Fruit fly (Drosophila melanogaster) whole organism, embryonic: Measurements from ENCODE around the gene CG13131.

Experiments
- Bteb2 ChIP-seq: fragments of 200-800 bp; sonication (Bioruptor generic); optimal IDR thresholded peaks from 2 replicates; lab custom pipeline; 2016; ENCODE audit warnings: missing biosample characterization, missing genetic modification characterization
- CG10654 ChIP-seq: fragments of 200-800 bp; sonication (Bioruptor generic); optimal IDR thresholded peaks from 2 replicates; lab custom pipeline; 2016; ENCODE audit warnings: missing biosample characterization, missing genetic modification characterization
- CG11085 ChIP-seq: fragments of 200-800 bp; sonication (Bioruptor generic); IDR thresholded peaks from 2 replicates; pipeline ENCODE4 v1.3.6; 2022; ENCODE audit warnings: missing biosample characterization, missing genetic modification characterization
- CG11456 ChIP-seq: fragments of 200-800 bp; sonication (Bioruptor generic); IDR thresholded peaks from 3 replicates; pipeline ENCODE4 v1.3.6; 2022; ENCODE audit warnings: missing biosample characterization, missing genetic modification characterization
- CG11560 ChIP-seq: fragments of 200-800 bp; sonication (Bioruptor generic); IDR thresholded peaks from 3 replicates; pipeline ENCODE4 v1.3.6; 2022; ENCODE audit warnings: missing biosample characterization, missing genetic modification characterization
- CG14050 ChIP-seq: fragments of 200-800 bp; sonication (Bioruptor generic); IDR thresholded peaks from 3 replicates; pipeline ENCODE4 v1.3.6; 2022; ENCODE audit warnings: missing biosample characterization, missing genetic modification characterization
- CG15479 ChIP-seq: fragments of 200-800 bp; sonication (Bioruptor generic); optimal IDR thresholded peaks from 3 replicates; lab custom pipeline; 2019; ENCODE audit warnings: missing biosample characterization, mild to moderate bottlenecking, missing genetic modification characterization, moderate library complexity
- CG1603 ChIP-seq: fragments of 200-800 bp; sonication (Bioruptor generic); optimal IDR thresholded peaks from 2 replicates; lab custom pipeline; 2019; ENCODE audit warnings: missing biosample characterization, mild to moderate bottlenecking, missing genetic modification characterization, moderate library complexity
- CG16863 ChIP-seq: fragments of 200-800 bp; sonication (Bioruptor generic); optimal IDR thresholded peaks from 3 replicates; lab custom pipeline; 2016; ENCODE audit warnings: missing biosample characterization, missing genetic modification characterization
- CG18476 ChIP-seq: fragments of 200-800 bp; sonication (Bioruptor generic); optimal IDR thresholded peaks from 2 replicates; lab custom pipeline; 2016; ENCODE audit warnings: missing biosample characterization, mild to moderate bottlenecking, missing genetic modification characterization
- CG2202 ChIP-seq: fragments of 200-800 bp; sonication (Bioruptor generic); optimal IDR thresholded peaks from 2 replicates; lab custom pipeline; 2018; ENCODE audit warnings: missing biosample characterization, mild to moderate bottlenecking, missing genetic modification characterization
- CG3281 ChIP-seq: fragments of 200-800 bp; sonication (Bioruptor generic); optimal IDR thresholded peaks from 3 replicates; lab custom pipeline; 2017; ENCODE audit warnings: missing biosample characterization, mild to moderate bottlenecking, missing genetic modification characterization
- CG3847 ChIP-seq: fragments of 200-800 bp; sonication (Bioruptor generic); IDR thresholded peaks from 2 replicates; pipeline ENCODE4 v1.3.6; 2022; ENCODE audit warnings: missing biosample characterization, missing genetic modification characterization
- CG4360 ChIP-seq: fragments of 200-800 bp; sonication (Bioruptor generic); IDR thresholded peaks from 2 replicates; pipeline ENCODE4 v1.3.6; 2022; ENCODE audit warnings: missing biosample characterization, missing genetic modification characterization
- CG43689 ChIP-seq: fragments of 200-800 bp; sonication (Bioruptor generic); IDR thresholded peaks from 2 replicates; pipeline ENCODE4 v1.3.6; 2022; ENCODE audit warnings: missing biosample characterization, missing genetic modification characterization
- CG6654 ChIP-seq: fragments of 200-800 bp; sonication (Bioruptor generic); optimal IDR thresholded peaks from 2 replicates; lab custom pipeline; 2017; ENCODE audit warnings: missing biosample characterization, mild to moderate bottlenecking, missing genetic modification characterization
- CG6765 ChIP-seq: fragments of 200-800 bp; sonication (Bioruptor generic); optimal IDR thresholded peaks from 3 replicates; lab custom pipeline; 2017; ENCODE audit warnings: missing biosample characterization, mild to moderate bottlenecking, missing genetic modification characterization
- CG7357 ChIP-seq: fragments of 200-800 bp; sonication (Bioruptor generic); IDR thresholded peaks from 3 replicates; pipeline ENCODE4 v1.3.6; 2022; ENCODE audit warnings: missing biosample characterization, missing genetic modification characterization
- CG7786 ChIP-seq: fragments of 200-800 bp; sonication (Bioruptor generic); optimal IDR thresholded peaks from 2 replicates; lab custom pipeline; 2016; ENCODE audit warnings: missing biosample characterization, missing genetic modification characterization
- CG7928 ChIP-seq: fragments of 200-800 bp; sonication (Bioruptor generic); optimal IDR thresholded peaks from 2 replicates; lab custom pipeline; 2017; ENCODE audit warnings: missing biosample characterization, mild to moderate bottlenecking, missing genetic modification characterization
- CG8359 ChIP-seq: fragments of 200-800 bp; sonication (Bioruptor generic); optimal IDR thresholded peaks from 2 replicates; lab custom pipeline; 2017; ENCODE audit warnings: missing biosample characterization, mild to moderate bottlenecking, missing genetic modification characterization, borderline replicate concordance
- CG8944 ChIP-seq: fragments of 200-800 bp; sonication (Bioruptor generic); optimal IDR thresholded peaks from 3 replicates; lab custom pipeline; 2016; ENCODE audit warnings: missing biosample characterization, missing genetic modification characterization
- CG9437 ChIP-seq: fragments of 200-800 bp; sonication (Bioruptor generic); optimal IDR thresholded peaks from 2 replicates; lab custom pipeline; 2018; ENCODE audit warnings: missing biosample characterization, mild to moderate bottlenecking, missing genetic modification characterization
- CrebB ChIP-seq: fragments of 200-800 bp; sonication (Bioruptor generic); optimal IDR thresholded peaks from 3 replicates; lab custom pipeline; 2018; ENCODE audit warnings: missing biosample characterization, mild to moderate bottlenecking, missing genetic modification characterization
- Dip3 ChIP-seq: fragments of 200-800 bp; sonication (Bioruptor generic); optimal IDR thresholded peaks from 3 replicates; lab custom pipeline; 2016; ENCODE audit warnings: missing biosample characterization, missing genetic modification characterization
- HLH4C ChIP-seq: fragments of 200-800 bp; sonication (Bioruptor generic); IDR thresholded peaks from 3 replicates; pipeline ENCODE4 v1.3.6; 2022; ENCODE audit warnings: missing biosample characterization, missing genetic modification characterization; ENCODE audit not compliant: partially characterized antibody
- Hand ChIP-seq: fragments of 200-800 bp; sonication (Bioruptor generic); optimal IDR thresholded peaks from 2 replicates; lab custom pipeline; 2017; ENCODE audit warnings: mild to moderate bottlenecking, missing biosample characterization, missing genetic modification reagents, missing genetic modification characterization
- Mad ChIP-seq: fragments of 200-800 bp; sonication (Bioruptor generic); optimal IDR thresholded peaks from 2 replicates; lab custom pipeline; 2016; ENCODE audit warnings: missing biosample characterization, missing genetic modification characterization
- NC2α ChIP-seq: fragments of 200-800 bp; sonication (Bioruptor generic); optimal IDR thresholded peaks from 2 replicates; lab custom pipeline; 2016; ENCODE audit warnings: missing biosample characterization, missing genetic modification characterization
- Nf-YB ChIP-seq: fragments of 200-800 bp; sonication (Bioruptor generic); optimal IDR thresholded peaks from 3 replicates; lab custom pipeline; 2019; ENCODE audit warnings: missing biosample characterization, mild to moderate bottlenecking, missing genetic modification characterization, moderate library complexity
- Scr ChIP-seq: fragments of 200-800 bp; sonication (Bioruptor generic); IDR thresholded peaks from 2 replicates; pipeline ENCODE4 v1.3.6; 2022; ENCODE audit warnings: missing biosample characterization, missing genetic modification characterization; ENCODE audit not compliant: partially characterized antibody
- Sin3A ChIP-seq: fragments of >200 bp; optimal IDR thresholded peaks from 2 replicates; lab custom pipeline; 2018
- Six4 ChIP-seq: fragments of 200-800 bp; sonication (Bioruptor generic); optimal IDR thresholded peaks from 2 replicates; lab custom pipeline; 2016; ENCODE audit warnings: missing biosample characterization, missing genetic modification characterization
- Trl ChIP-seq, 3 experiments: fragments of >200 bp in 2 of 3; fragments of 200-800 bp in 1 of 3; sonication (Bioruptor generic) in 1 of 3; optimal IDR thresholded peaks; 2 replicates in 1 of 3; 3 replicates in 2 of 3; lab custom pipeline; 2016 to 2017; ENCODE audit warnings: missing biosample characterization in 1 of 3, missing genetic modification characterization in 1 of 3
- chm ChIP-seq: fragments of 200-800 bp; sonication (Bioruptor generic); IDR thresholded peaks from 2 replicates; pipeline ENCODE4 v1.3.6; 2022; ENCODE audit warnings: missing biosample characterization, missing genetic modification characterization
- ci ChIP-seq: fragments of 200-800 bp; sonication (Bioruptor generic); IDR thresholded peaks from 3 replicates; pipeline ENCODE4 v1.3.6; 2022; ENCODE audit warnings: missing biosample characterization, missing genetic modification characterization
- dm ChIP-seq: fragments of 200-800 bp; sonication (Bioruptor generic); optimal IDR thresholded peaks from 3 replicates; lab custom pipeline; 2016; ENCODE audit warnings: missing biosample characterization, missing genetic modification characterization
- dpn ChIP-seq, 2 experiments: fragments of 200-800 bp; sonication (Bioruptor generic); optimal IDR thresholded peaks; 3 replicates each; lab custom pipeline; 2016; ENCODE audit warnings: missing biosample characterization in 2 of 2, missing genetic modification characterization in 2 of 2
- gcm2 ChIP-seq: fragments of 200-800 bp; sonication (Bioruptor generic); optimal IDR thresholded peaks from 2 replicates; lab custom pipeline; 2016; ENCODE audit warnings: missing biosample characterization, missing genetic modification characterization
- gsb ChIP-seq: fragments of 200-800 bp; sonication (Bioruptor generic); IDR thresholded peaks from 2 replicates; pipeline ENCODE4 v1.3.6; 2022; ENCODE audit warnings: missing biosample characterization, missing genetic modification characterization
- hb ChIP-seq: fragments of 200-800 bp; sonication (Bioruptor generic); IDR thresholded peaks from 3 replicates; pipeline ENCODE4 v1.3.6; 2022; ENCODE audit warnings: missing biosample characterization, missing genetic modification characterization; ENCODE audit not compliant: partially characterized antibody
- lab ChIP-seq: fragments of 200-800 bp; sonication (Bioruptor generic); optimal IDR thresholded peaks from 3 replicates; lab custom pipeline; 2017; ENCODE audit warnings: missing biosample characterization, missing genetic modification characterization, mild to moderate bottlenecking, moderate library complexity, missing genetic modification reagents
- nau ChIP-seq: fragments of 200-800 bp; sonication (Bioruptor generic); optimal IDR thresholded peaks from 3 replicates; lab custom pipeline; 2017; ENCODE audit warnings: missing biosample characterization, mild to moderate bottlenecking, missing genetic modification characterization, missing genetic modification reagents
- pan ChIP-seq, 4 experiments: fragments of >200 bp in 3 of 4; fragments of 200-800 bp in 1 of 4; sonication (Bioruptor generic) in 1 of 4; optimal IDR thresholded peaks in 3 of 4; IDR thresholded peaks in 1 of 4; 2 replicates each; pipeline versions ENCODE4 v1.3.6 to Lab custom; 2017 to 2022; ENCODE audit warnings: missing biosample characterization in 2 of 4, missing genetic modification characterization in 2 of 4, mixed read lengths in 1 of 4
- psq ChIP-seq: fragments of 200-800 bp; sonication (Bioruptor generic); optimal IDR thresholded peaks from 2 replicates; lab custom pipeline; 2017; ENCODE audit warnings: missing biosample characterization, missing genetic modification characterization
- pum ChIP-seq: fragments of 200-800 bp; sonication (Bioruptor generic); optimal IDR thresholded peaks from 2 replicates; lab custom pipeline; 2016; ENCODE audit warnings: missing biosample characterization, missing genetic modification characterization
- sens ChIP-seq: fragments of 200-800 bp; sonication (Bioruptor generic); peaks from one replicate; lab custom pipeline; 2016; ENCODE audit warnings: missing biosample characterization, missing genetic modification characterization
- sisA ChIP-seq: fragments of 200-800 bp; sonication (Bioruptor generic); IDR thresholded peaks from 2 replicates; pipeline ENCODE4 v1.3.6; 2022; ENCODE audit warnings: missing biosample characterization, missing genetic modification characterization
- unc-4 ChIP-seq: fragments of 200-800 bp; sonication (Bioruptor generic); IDR thresholded peaks from 2 replicates; pipeline ENCODE4 v1.3.6; 2022; ENCODE audit warnings: missing biosample characterization, missing genetic modification characterization; ENCODE audit not compliant: partially characterized antibody
- wdn ChIP-seq: fragments of 200-800 bp; sonication (Bioruptor generic); IDR thresholded peaks from 2 replicates; pipeline ENCODE4 v1.3.6; 2022; ENCODE audit warnings: missing biosample characterization, missing genetic modification characterization
- yki ChIP-seq: fragments of >200 bp; optimal IDR thresholded peaks from 3 replicates; lab custom pipeline; 2018

The CG13131 gene

DNA sequence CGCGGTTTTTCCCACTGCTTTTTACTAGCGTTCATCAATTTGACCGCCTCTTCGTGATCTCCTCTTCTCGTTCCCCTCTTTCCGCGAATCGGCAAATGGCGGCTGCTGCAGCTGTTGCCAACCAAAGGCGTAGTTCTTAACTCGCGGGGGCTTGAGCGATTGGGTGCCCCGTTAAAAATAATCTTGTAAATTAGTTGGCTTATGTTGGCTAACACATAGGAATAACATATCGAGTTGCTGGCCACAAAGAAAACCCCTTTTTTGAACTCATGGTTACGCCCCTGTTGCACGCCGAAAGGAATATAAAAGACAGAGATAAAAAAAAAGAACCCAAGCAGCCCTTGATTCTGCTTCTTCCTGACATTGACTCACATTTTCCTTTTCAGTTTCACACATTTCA lies 40.0 kb upstream of the CG13131 start (continued):
- TF ChIP-seq CG43689 (GFP tag; lab: Robert Waterston, UW) (no peak), CG10654 (GFP tag; lab: Kevin White, UChicago) (peak; percentile 56), CG7357 (GFP tag; lab: Robert Waterston, UW) (peak; percentile 64; the same call in 1 of the 3 replicates), ci (peak; percentile 94), Bteb2 (peak; percentile 6), pan (optimal IDR thresholded peaks at IDR 0.05; lab: Kevin White, UChicago) (no peak), pan (GFP tag; optimal IDR thresholded peaks at IDR 0.05 in 1 of 2, IDR thresholded peaks at IDR 0.05 in 1 of 2) (peak in 1 of 2 experiments; percentile 71), CG11456 (GFP tag; lab: Robert Waterston, UW) (peak; percentile 72), HLH4C (GFP tag; lab: Robert Waterston, UW) (no peak), wdn (GFP tag; lab: Robert Waterston, UW) (0 out of 2 replicates have a peak, but pooled peaks have one; percentile 34), yki (no peak), gsb (GFP tag; lab: Robert Waterston, UW) (no peak), CG11085 (GFP tag; lab: Robert Waterston, UW) (peak; percentile 50), CG2202 (tag; lab: Kevin White, UChicago) (peak; percentile 63), CG8944 (peak; percentile 71), CG7928 (GFP tag; lab: Kevin White, UChicago) (no peak), CG1603 (tag; lab: Kevin White, UChicago) (peak; percentile 87), CG7786 (GFP tag; lab: Kevin White, UChicago) (peak; percentile 63), sens (peak; percentile 96), pum (GFP tag; lab: Kevin White, UChicago) (peak; percentile 71), Scr (GFP tag; lab: Robert Waterston, UW) (no peak), psq (GFP tag; lab: Kevin White, UChicago) (peak; percentile 53), CG4360 (peak; percentile 51), unc-4 (GFP tag; lab: Robert Waterston, UW) (no peak), CG15479 (GFP tag; lab: Kevin White, UChicago) (no peak), dpn (GFP tag; optimal IDR thresholded peaks at IDR 0.05; lab: Kevin White, UChicago) (peak; percentile 62 to 75), CrebB (tag; lab: Kevin White, UChicago) (no peak), CG18476 (GFP tag; lab: Kevin White, UChicago) (peak; percentile 22), gcm2 (no peak), Mad (GFP tag; lab: Kevin White, UChicago) (no peak), CG6765 (GFP tag; lab: Kevin White, UChicago) (no peak), sisA (GFP tag; lab: Robert Waterston, UW) (peak; percentile 80), dm (GFP tag; lab: Kevin White, UChicago) (no peak), Hand (GFP tag; lab: Kevin White, UChicago) (no peak), Sin3A (lab: Kevin White, UChicago) (no peak), CG11560 (tag; lab: Robert Waterston, UW) (0 out of 3 replicates have a peak, but pooled peaks have one; percentile 40), CG6654 (GFP tag; lab: Kevin White, UChicago) (peak; percentile 4), NC2α (GFP tag; lab: Kevin White, UChicago) (peak; percentile 32), CG16863 (GFP tag; lab: Kevin White, UChicago) (peak; percentile 68), lab (GFP tag; lab: Kevin White, UChicago) (peak; percentile 60), Dip3 (peak; percentile 27), Six4 (GFP tag; lab: Kevin White, UChicago) (peak; percentile 69), Nf-YB (GFP tag; lab: Kevin White, UChicago) (no peak), CG3281 (GFP tag; lab: Kevin White, UChicago) (no peak), Trl (optimal IDR thresholded peaks at IDR 0.05; lab: Kevin White, UChicago) (no peak), Trl (GFP tag; optimal IDR thresholded peaks at IDR 0.05; lab: Kevin White, UChicago) (peak; percentile 79), chm (peak; percentile 93), CG9437 (GFP tag; lab: Kevin White, UChicago) (no peak), CG14050 (GFP tag; lab: Robert Waterston, UW) (peak; percentile 64; the same call in 2 of the 3 replicates), CG3847 (GFP tag; lab: Robert Waterston, UW) (peak; percentile 55), hb (GFP tag; lab: Robert Waterston, UW) (no peak), CG8359 (GFP tag; lab: Kevin White, UChicago) (peak; percentile 42), nau (GFP tag; lab: Kevin White, UChicago) (peak; percentile 72)
